Fruit fly (Drosophila melanogaster) whole organism, prepupa: ENCODE results near the gene tow.

ENCODE experiments used
- Blimp-1 ChIP-seq: fragments of 200-800 bp; sonication (Bioruptor generic); optimal IDR thresholded peaks from 3 replicates; lab custom pipeline; 2017; ENCODE audit warnings: missing biosample characterization, missing genetic modification characterization, mild to moderate bottlenecking, moderate library complexity, missing genetic modification reagents
- CG10631 ChIP-seq: fragments of 200-800 bp; sonication (Bioruptor generic); optimal IDR thresholded peaks from 2 replicates; lab custom pipeline; 2016; ENCODE audit warnings: missing biosample characterization, missing genetic modification characterization
- CG10669 ChIP-seq: fragments of 200-800 bp; sonication (Bioruptor generic); optimal IDR thresholded peaks from 3 replicates; lab custom pipeline; 2018; ENCODE audit warnings: missing biosample characterization, mild to moderate bottlenecking, missing genetic modification characterization, moderate library complexity
- CG11294 ChIP-seq: fragments of 200-800 bp; sonication (Bioruptor generic); IDR thresholded peaks from 2 replicates; pipeline ENCODE4 v1.3.6; 2022; ENCODE audit warnings: missing biosample characterization, missing genetic modification characterization
- CG11762 ChIP-seq: fragments of 200-800 bp; sonication (Bioruptor generic); optimal IDR thresholded peaks from 3 replicates; lab custom pipeline; 2016; ENCODE audit warnings: missing biosample characterization, missing genetic modification characterization; ENCODE audit not compliant: insufficient read depth
- CG11902 ChIP-seq: fragments of 200-800 bp; sonication (Bioruptor generic); optimal IDR thresholded peaks from 3 replicates; lab custom pipeline; 2016; ENCODE audit warnings: missing biosample characterization, missing genetic modification characterization
- CG15336 ChIP-seq: fragments of 200-800 bp; sonication (Bioruptor generic); IDR thresholded peaks from 2 replicates; pipeline ENCODE4 v1.3.6; 2022; ENCODE audit warnings: missing biosample characterization, missing genetic modification characterization
- CG1621 ChIP-seq: fragments of 200-800 bp; sonication (Bioruptor generic); optimal IDR thresholded peaks from 3 replicates; lab custom pipeline; 2018; ENCODE audit warnings: missing biosample characterization, mild to moderate bottlenecking, missing genetic modification characterization
- CG16779 ChIP-seq: fragments of 200-800 bp; sonication (Bioruptor generic); optimal IDR thresholded peaks from 3 replicates; lab custom pipeline; 2017; ENCODE audit warnings: missing biosample characterization, mild to moderate bottlenecking, missing genetic modification characterization
- CG3032 ChIP-seq: fragments of 200-800 bp; optimal IDR thresholded peaks from 2 replicates; lab custom pipeline; 2019; ENCODE audit warnings: missing biosample characterization, mild to moderate bottlenecking, missing genetic modification characterization, moderate library complexity
- CG31627 ChIP-seq: fragments of 200-800 bp; sonication (Bioruptor generic); optimal IDR thresholded peaks from 3 replicates; lab custom pipeline; 2016; ENCODE audit warnings: missing biosample characterization, missing genetic modification characterization
- CG32006 ChIP-seq: fragments of 200-800 bp; sonication (Bioruptor generic); optimal IDR thresholded peaks from 3 replicates; lab custom pipeline; 2017; ENCODE audit warnings: missing biosample characterization, mild to moderate bottlenecking, missing genetic modification characterization
- CG3919 ChIP-seq: fragments of 200-800 bp; sonication (Bioruptor generic); optimal IDR thresholded peaks from 3 replicates; lab custom pipeline; 2016; ENCODE audit warnings: missing biosample characterization, missing genetic modification characterization
- CG4318 ChIP-seq: fragments of 200-800 bp; sonication (Bioruptor generic); optimal IDR thresholded peaks from 3 replicates; lab custom pipeline; 2017; ENCODE audit warnings: missing biosample characterization, mild to moderate bottlenecking, missing genetic modification characterization
- CG6163 ChIP-seq: fragments of 200-800 bp; sonication (Bioruptor generic); IDR thresholded peaks from 3 replicates; pipeline ENCODE4 v1.3.6; 2022; ENCODE audit warnings: missing biosample characterization, missing genetic modification characterization
- CG6808 ChIP-seq: fragments of 200-800 bp; sonication (Bioruptor generic); optimal IDR thresholded peaks from 3 replicates; lab custom pipeline; 2017; ENCODE audit warnings: missing biosample characterization, missing genetic modification characterization, mild to moderate bottlenecking, moderate library complexity, missing genetic modification reagents
- CG6854 ChIP-seq: fragments of 200-800 bp; sonication (Bioruptor generic); optimal IDR thresholded peaks from 2 replicates; lab custom pipeline; 2017; ENCODE audit warnings: missing biosample characterization, mild to moderate bottlenecking, missing genetic modification characterization
- CG7368 ChIP-seq: fragments of 200-800 bp; sonication (Bioruptor generic); optimal IDR thresholded peaks from 3 replicates; lab custom pipeline; 2016; ENCODE audit warnings: missing biosample characterization, missing genetic modification characterization
- CG8319 ChIP-seq: fragments of 200-800 bp; sonication (Bioruptor generic); optimal IDR thresholded peaks from 3 replicates; lab custom pipeline; 2016; ENCODE audit warnings: missing biosample characterization, missing genetic modification characterization
- CG8632 ChIP-seq: fragments of 200-800 bp; sonication (Bioruptor generic); optimal IDR thresholded peaks from 3 replicates; lab custom pipeline; 2016; ENCODE audit warnings: missing biosample characterization, missing genetic modification characterization
- Eip78C ChIP-seq: fragments of 200-800 bp; sonication (Bioruptor generic); peaks from one replicate; lab custom pipeline; 2016; ENCODE audit warnings: missing biosample characterization, missing genetic modification characterization
- Eip93F ChIP-seq: fragments of 200-800 bp; sonication (Bioruptor generic); optimal IDR thresholded peaks from 2 replicates; lab custom pipeline; 2016; ENCODE audit warnings: missing biosample characterization, mild to moderate bottlenecking, missing genetic modification characterization
- Ets21C ChIP-seq: fragments of 200-800 bp; sonication (Bioruptor generic); optimal IDR thresholded peaks from 3 replicates; lab custom pipeline; 2016; ENCODE audit warnings: missing biosample characterization, missing genetic modification characterization
- Ets96B ChIP-seq: fragments of 200-800 bp; optimal IDR thresholded peaks from 2 replicates; lab custom pipeline; 2019; ENCODE audit warnings: missing biosample characterization, mild to moderate bottlenecking, missing genetic modification characterization, moderate library complexity
- Gug ChIP-seq: fragments of 200-800 bp; sonication (Bioruptor generic); IDR thresholded peaks from 2 replicates; pipeline ENCODE4 v1.3.6; 2022; ENCODE audit warnings: missing biosample characterization, missing genetic modification characterization
- Hr38 ChIP-seq: sonication (Bioruptor generic); optimal IDR thresholded peaks from 2 replicates; lab custom pipeline; 2016; ENCODE audit warnings: missing biosample characterization, missing genetic modification characterization
- Hr39 ChIP-seq: fragments of 200-800 bp; sonication (Bioruptor generic); optimal IDR thresholded peaks from 2 replicates; lab custom pipeline; 2016; ENCODE audit warnings: missing biosample characterization, missing genetic modification characterization
- Lpt ChIP-seq: fragments of 200-800 bp; sonication (Bioruptor generic); optimal IDR thresholded peaks from 3 replicates; lab custom pipeline; 2016; ENCODE audit warnings: missing biosample characterization, missing genetic modification characterization
- Met ChIP-seq: fragments of 200-800 bp; sonication (Bioruptor generic); optimal IDR thresholded peaks from 3 replicates; lab custom pipeline; 2016; ENCODE audit warnings: missing biosample characterization, missing genetic modification characterization
- OdsH ChIP-seq: fragments of 200-800 bp; sonication (Bioruptor generic); optimal IDR thresholded peaks from 3 replicates; lab custom pipeline; 2016; ENCODE audit warnings: missing biosample characterization, missing genetic modification characterization
- Sox102F ChIP-seq: fragments of 200-800 bp; sonication (Bioruptor generic); optimal IDR thresholded peaks from 2 replicates; lab custom pipeline; 2016; ENCODE audit warnings: missing biosample characterization, mild to moderate bottlenecking, missing genetic modification characterization
- Sox14 ChIP-seq: fragments of 200-800 bp; sonication (Bioruptor generic); optimal IDR thresholded peaks from 3 replicates; lab custom pipeline; 2016; ENCODE audit warnings: missing biosample characterization, missing genetic modification characterization
- Sox15 ChIP-seq: fragments of 200-800 bp; sonication (Bioruptor generic); optimal IDR thresholded peaks from 3 replicates; lab custom pipeline; 2016; ENCODE audit warnings: missing biosample characterization, missing genetic modification characterization
- achi ChIP-seq: fragments of 200-800 bp; sonication (Bioruptor generic); optimal IDR thresholded peaks from 3 replicates; lab custom pipeline; 2016; ENCODE audit warnings: missing biosample characterization, missing genetic modification characterization
- dac ChIP-seq: fragments of 200-800 bp; sonication (Bioruptor generic); optimal IDR thresholded peaks from 2 replicates; lab custom pipeline; 2017; ENCODE audit warnings: missing biosample characterization, mild to moderate bottlenecking, missing genetic modification characterization
- esn ChIP-seq: fragments of 200-800 bp; sonication (Bioruptor generic); optimal IDR thresholded peaks from 2 replicates; lab custom pipeline; 2016; ENCODE audit warnings: missing biosample characterization, mild to moderate bottlenecking, missing genetic modification characterization, moderate library complexity
- fd59A ChIP-seq: fragments of 200-800 bp; sonication (Bioruptor generic); optimal IDR thresholded peaks from 2 replicates; lab custom pipeline; 2017; ENCODE audit warnings: missing biosample characterization, mild to moderate bottlenecking, missing genetic modification characterization, missing genetic modification reagents
- fd85E ChIP-seq: fragments of 200-800 bp; sonication (Bioruptor generic); optimal IDR thresholded peaks from 3 replicates; lab custom pipeline; 2016; ENCODE audit warnings: missing biosample characterization, missing genetic modification characterization
- net ChIP-seq: fragments of 200-800 bp; sonication (Bioruptor generic); optimal IDR thresholded peaks from 3 replicates; lab custom pipeline; 2016; ENCODE audit warnings: missing biosample characterization, missing genetic modification characterization
- pdm3 ChIP-seq: fragments of 200-800 bp; sonication (Bioruptor generic); optimal IDR thresholded peaks from 3 replicates; lab custom pipeline; 2016; ENCODE audit warnings: missing biosample characterization, missing genetic modification characterization
- spab ChIP-seq: fragments of 200-800 bp; sonication (Bioruptor generic); optimal IDR thresholded peaks from 2 replicates; lab custom pipeline; 2017; ENCODE audit warnings: missing biosample characterization, mild to moderate bottlenecking, missing genetic modification characterization, missing genetic modification reagents
- ss ChIP-seq, 2 experiments: fragments of 200-800 bp; sonication (Bioruptor generic); optimal IDR thresholded peaks; 2 replicates in 1 of 2; 3 replicates in 1 of 2; lab custom pipeline; 2017 to 2018; ENCODE audit warnings: mild to moderate bottlenecking in 2 of 2, missing biosample characterization in 2 of 2, missing genetic modification characterization in 2 of 2, moderate library complexity in 1 of 2
- svp ChIP-seq: fragments of 200-800 bp; sonication (Bioruptor generic); peaks from one replicate; lab custom pipeline; 2016; ENCODE audit warnings: missing biosample characterization, missing genetic modification characterization
- topi ChIP-seq: fragments of 200-800 bp; sonication (Bioruptor generic); optimal IDR thresholded peaks from 3 replicates; lab custom pipeline; 2016; ENCODE audit warnings: missing biosample characterization, missing genetic modification characterization

Gene tow

dm6 chr3L:6981823-6982222 lies 39.2 kb downstream of the tow start:
- peak; percentile 23 for TF ChIP-seq achi (GFP tag; lab: Kevin White, UChicago)
- peak; percentile 22; the same call in 1 of the 2 replicates for TF ChIP-seq CG15336 (GFP tag; lab: Robert Waterston, UW)
- no peak for TF ChIP-seq CG3919 (GFP tag; lab: Kevin White, UChicago)
- no peak for TF ChIP-seq dac
- no peak for TF ChIP-seq fd85E (GFP tag; lab: Kevin White, UChicago)
- TF ChIP-seq CG32006 (GFP tag; lab: Kevin White, UChicago) = peak; percentile 27
- TF ChIP-seq svp = peak; percentile 28
- peak; percentile 30 for TF ChIP-seq Eip78C (GFP tag; lab: Kevin White, UChicago)
- TF ChIP-seq esn (GFP tag; lab: Kevin White, UChicago) = no peak
- TF ChIP-seq CG16779 (tag; lab: Kevin White, UChicago) = no peak
- TF ChIP-seq Met = no peak

dm6 chr3L:6984486-6984885 lies 41.8 kb downstream of the tow start, which contains the start of the genes CG32388 and CG43439:
TSS of gene CG32388 (minus strand) at chr3L:6984586.
TSS of gene CG43439 (minus strand) at chr3L:6984586.
- TF ChIP-seq svp (no peak), CG10631 (GFP tag; lab: Kevin White, UChicago) (no peak), Blimp-1 (no peak), Sox14 (GFP tag; lab: Kevin White, UChicago) (no peak), CG16779 (tag; lab: Kevin White, UChicago) (no peak), CG8632 (GFP tag; lab: Kevin White, UChicago) (no peak), net (GFP tag; lab: Kevin White, UChicago) (no peak), CG6808 (GFP tag; lab: Kevin White, UChicago) (no peak), pdm3 (GFP tag; lab: Kevin White, UChicago) (no peak), spab (GFP tag; lab: Kevin White, UChicago) (no peak), Gug (GFP tag; lab: Robert Waterston, UW) (no peak), dac (no peak), Ets21C (no peak), CG1621 (tag; lab: Kevin White, UChicago) (no peak)

dm6 chr3L:6988942-6989569 lies 46.4 kb downstream of the tow start:
- TF ChIP-seq CG8632 (GFP tag; lab: Kevin White, UChicago) = peak; percentile 80
- TF ChIP-seq Ets96B = peak; percentile 81
- TF ChIP-seq Sox102F (GFP tag; lab: Kevin White, UChicago) = peak; percentile 44
- peak; percentile 82 for TF ChIP-seq spab (GFP tag; lab: Kevin White, UChicago)
- peak; percentile 42 for TF ChIP-seq fd59A (GFP tag; lab: Kevin White, UChicago)
- peak; percentile 72 for TF ChIP-seq OdsH (GFP tag; lab: Kevin White, UChicago)
- peak; percentile 77 for TF ChIP-seq Lpt
- TF ChIP-seq dac = peak; percentile 61
- TF ChIP-seq svp = peak; percentile 89
- peak; percentile 46 for TF ChIP-seq CG31627 (GFP tag; lab: Kevin White, UChicago)
- no peak for TF ChIP-seq Hr38 (GFP tag; lab: Kevin White, UChicago)
- peak; percentile 61 for TF ChIP-seq CG7368 (GFP tag; lab: Kevin White, UChicago)
- peak; percentile 74 for TF ChIP-seq topi
- no peak for TF ChIP-seq Eip93F (GFP tag; lab: Kevin White, UChicago)
- peak; percentile 84 for TF ChIP-seq CG3032 (tag; lab: Kevin White, UChicago)
- peak; percentile 83 for TF ChIP-seq CG10631 (GFP tag; lab: Kevin White, UChicago)
- peak; percentile 70 for TF ChIP-seq CG10669 (GFP tag; lab: Kevin White, UChicago)
- TF ChIP-seq CG4318 (GFP tag; lab: Kevin White, UChicago) = peak; percentile 78
- TF ChIP-seq CG8319 = peak; percentile 71
- peak; percentile 44 for TF ChIP-seq Hr39 (GFP tag; lab: Kevin White, UChicago)
- TF ChIP-seq ss (GFP tag; optimal IDR thresholded peaks at IDR 0.05; lab: Kevin White, UChicago) = peak; percentile 61 to 83
- TF ChIP-seq CG16779 (tag; lab: Kevin White, UChicago) = peak; percentile 76
- peak; percentile 89 for TF ChIP-seq CG32006 (GFP tag; lab: Kevin White, UChicago)
- peak; percentile 73 for TF ChIP-seq CG11902 (GFP tag; lab: Kevin White, UChicago)
- peak; percentile 78 for TF ChIP-seq CG11762 (GFP tag; lab: Kevin White, UChicago)
- peak; percentile 74 for TF ChIP-seq esn (GFP tag; lab: Kevin White, UChicago)
- TF ChIP-seq fd85E (GFP tag; lab: Kevin White, UChicago) = no peak
- TF ChIP-seq Gug (GFP tag; lab: Robert Waterston, UW) = peak; percentile 71; the same call in 1 of the 2 replicates
- peak; percentile 69 for TF ChIP-seq Sox15 (GFP tag; lab: Kevin White, UChicago)
- TF ChIP-seq Sox14 (GFP tag; lab: Kevin White, UChicago) = peak; percentile 49
- TF ChIP-seq CG15336 (GFP tag; lab: Robert Waterston, UW) = peak; percentile 76
- TF ChIP-seq CG6854 (GFP tag; lab: Kevin White, UChicago) = peak; percentile 3
- peak; percentile 72; the same call in 2 of the 3 replicates for TF ChIP-seq CG6163 (GFP tag; lab: Robert Waterston, UW)
- TF ChIP-seq pdm3 (GFP tag; lab: Kevin White, UChicago) = peak; percentile 56
- peak; percentile 38; the same call in 1 of the 2 replicates for TF ChIP-seq CG11294 (GFP tag; lab: Robert Waterston, UW)
- TF ChIP-seq Blimp-1 = peak; percentile 63
